Worm (Caenorhabditis elegans): ENCODE results near the gene srh-178.

srh-178 gene

ce11 chrV:18480231-18480630 is at the start of gene srh-178:
Gene srh-178 (minus strand): TSS chrV:18480331.
- no peak for TF ChIP-seq bed-3 (GFP tag; optimal IDR thresholded peaks at IDR 0.05)
- TF ChIP-seq ham-2 (GFP tag; optimal IDR thresholded peaks at IDR 0.05): no peak
- no peak for TF ChIP-seq flh-1 (GFP tag; optimal IDR thresholded peaks at IDR 0.05)
- no peak for TF ChIP-seq nhr-12 (tag; optimal IDR thresholded peaks at IDR 0.05)
- TF ChIP-seq unc-39 (tag; optimal IDR thresholded peaks at IDR 0.05): no peak
- TF ChIP-seq lin-32 (GFP tag; optimal IDR thresholded peaks at IDR 0.05): no peak
- TF ChIP-seq mab-5 (tag; optimal IDR thresholded peaks at IDR 0.05): no peak
- no peak for TF ChIP-seq ceh-39 (tag; optimal IDR thresholded peaks at IDR 0.05)
- no peak for TF ChIP-seq snpc-4 (tag; optimal IDR thresholded peaks at IDR 0.05)
- TF ChIP-seq sem-2 (GFP tag; optimal IDR thresholded peaks at IDR 0.05): no peak
- TF ChIP-seq ceh-83 (GFP tag; optimal IDR thresholded peaks at IDR 0.05): no peak
- no peak for TF ChIP-seq ces-1 (GFP tag; optimal IDR thresholded peaks at IDR 0.05)
- no peak for TF ChIP-seq unc-62 (GFP tag; optimal IDR thresholded peaks at IDR 0.05)
- TF ChIP-seq drap-1 (GFP tag; optimal IDR thresholded peaks at IDR 0.05): no peak
- TF ChIP-seq elt-1 (tag; optimal IDR thresholded peaks at IDR 0.05; ENCODE audit: borderline replicate concordance, insufficient read depth): no peak

- TF ChIP-seq unc-120 (tag; optimal IDR thresholded peaks at IDR 0.05; ENCODE audit: poor library complexity, severe bottlenecking): no peak
- TF ChIP-seq lin-32 (GFP tag; optimal IDR thresholded peaks at IDR 0.05): no peak
- TF ChIP-seq M03D4.4 (tag; optimal IDR thresholded peaks at IDR 0.05): no peak
Observed at ce11 chrV:18524460-18524859, 44.3 kb upstream of the srh-178 start, which contains the start of gene hmit-1.2. Gene hmit-1.2 (plus strand): TSS chrV:18524760.

DNA sequence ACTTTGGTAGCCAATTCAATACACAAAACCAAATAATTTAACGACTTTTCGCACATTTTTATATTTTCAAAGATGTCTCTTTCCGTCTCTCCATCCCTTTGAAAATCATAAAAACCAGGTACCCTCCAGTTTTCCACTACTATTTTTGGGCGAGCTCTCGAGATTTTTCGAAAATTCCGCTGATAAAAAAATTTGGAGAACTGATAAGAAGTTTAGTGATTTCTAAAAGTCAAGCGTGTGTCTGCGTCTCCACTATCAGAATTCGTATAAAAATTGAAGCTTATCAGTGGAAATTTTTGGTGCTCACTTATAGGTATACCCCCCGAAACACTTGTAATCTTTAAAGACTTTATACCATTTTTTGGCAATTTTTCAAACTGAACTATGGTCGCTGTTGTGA is 36.4 kb upstream of the srh-178 start, which contains the start of gene hmit-1.1:
hmit-1.1 (plus strand) TSS at position 294 of the 400 bp plus-strand sequence.
- no peak for TF ChIP-seq nhr-12 (tag; optimal IDR thresholded peaks at IDR 0.05)
- TF ChIP-seq ceh-83 (GFP tag; optimal IDR thresholded peaks at IDR 0.05): no peak
- TF ChIP-seq nhr-2 (tag; optimal IDR thresholded peaks at IDR 0.05): no peak
- TF ChIP-seq ces-1 (GFP tag; optimal IDR thresholded peaks at IDR 0.05): no peak
- TF ChIP-seq zip-8 (tag; optimal IDR thresholded peaks at IDR 0.05): no peak
- no peak for TF ChIP-seq elt-1 (tag; optimal IDR thresholded peaks at IDR 0.05; ENCODE audit: borderline replicate concordance, insufficient read depth)
- no peak for TF ChIP-seq unc-39 (tag; optimal IDR thresholded peaks at IDR 0.05)
- no peak for TF ChIP-seq unc-62 (GFP tag; optimal IDR thresholded peaks at IDR 0.05)
- TF ChIP-seq mls-2 (tag; optimal IDR thresholded peaks at IDR 0.05): no peak
- no peak for TF ChIP-seq snpc-4 (tag; optimal IDR thresholded peaks at IDR 0.05)
- no peak for TF ChIP-seq cnd-1 (tag; optimal IDR thresholded peaks at IDR 0.05)
- no peak for TF ChIP-seq M03D4.4 (tag; optimal IDR thresholded peaks at IDR 0.05)
- TF ChIP-seq drap-1 (GFP tag; optimal IDR thresholded peaks at IDR 0.05): no peak
- TF ChIP-seq flh-1 (GFP tag; optimal IDR thresholded peaks at IDR 0.05): no peak
- TF ChIP-seq ham-2 (GFP tag; optimal IDR thresholded peaks at IDR 0.05): no peak
- no peak for TF ChIP-seq unc-120 (tag; optimal IDR thresholded peaks at IDR 0.05; ENCODE audit: poor library complexity, severe bottlenecking)
- TF ChIP-seq nhr-28 (tag; optimal IDR thresholded peaks at IDR 0.05): no peak
- TF ChIP-seq mab-5 (tag; optimal IDR thresholded peaks at IDR 0.05): no peak
- no peak for TF ChIP-seq hlh-1 (tag; optimal IDR thresholded peaks at IDR 0.05)
- no peak for TF ChIP-seq nhr-76 (tag; optimal IDR thresholded peaks at IDR 0.05)

DNA sequence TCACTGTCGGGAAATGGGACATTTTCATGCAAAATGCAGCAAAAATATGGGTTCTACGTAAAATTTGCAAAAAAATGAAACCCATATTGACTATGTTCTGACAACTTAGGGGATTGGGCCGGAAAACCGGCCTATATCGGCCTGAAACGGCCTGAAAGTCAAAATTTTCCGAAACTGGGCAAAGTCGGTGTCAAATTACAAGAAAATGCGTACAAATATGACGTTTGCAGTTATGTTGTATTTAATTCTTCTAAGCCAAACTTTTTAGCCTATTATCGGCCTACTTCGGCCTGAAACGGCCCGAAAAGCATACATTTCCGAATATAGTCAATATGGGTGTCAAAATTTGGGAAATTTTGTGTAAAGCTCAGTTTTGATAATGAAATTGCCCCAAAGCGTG is 31.7 kb upstream of the srh-178 start:
- TF ChIP-seq elt-1 (tag; optimal IDR thresholded peaks at IDR 0.05; ENCODE audit: borderline replicate concordance, insufficient read depth): no peak
- peak; percentile 85 for TF ChIP-seq unc-39 (tag; optimal IDR thresholded peaks at IDR 0.05)

- TF ChIP-seq nhr-28 (tag; optimal IDR thresholded peaks at IDR 0.05) (no peak), mep-1 (tag; optimal IDR thresholded peaks at IDR 0.05) (no peak), sem-2 (GFP tag; optimal IDR thresholded peaks at IDR 0.05) (no peak)
Observed at ce11 chrV:18508564-18508963, 28.4 kb upstream of the srh-178 start, which contains the start of gene Y51A2D.1. Gene Y51A2D.1 (plus strand): TSS chrV:18508864.

- TF ChIP-seq elt-3 (tag; optimal IDR thresholded peaks at IDR 0.05) (no peak), ces-1 (GFP tag; optimal IDR thresholded peaks at IDR 0.05) (no peak), mep-1 (tag; optimal IDR thresholded peaks at IDR 0.05) (no peak), zip-8 (tag; optimal IDR thresholded peaks at IDR 0.05) (no peak), elt-1 (tag; optimal IDR thresholded peaks at IDR 0.05; ENCODE audit: borderline replicate concordance, insufficient read depth) (no peak), mls-2 (tag; optimal IDR thresholded peaks at IDR 0.05) (no peak), nhr-2 (tag; optimal IDR thresholded peaks at IDR 0.05) (no peak), nhr-237 (tag; optimal IDR thresholded peaks at IDR 0.05) (no peak), blmp-1 (tag; optimal IDR thresholded peaks at IDR 0.05) (no peak), nhr-76 (tag; optimal IDR thresholded peaks at IDR 0.05) (no peak), sptf-1 (tag; optimal IDR thresholded peaks at IDR 0.05) (no peak), mab-5 (tag; optimal IDR thresholded peaks at IDR 0.05) (no peak)
Observed at ce11 chrV:18506772-18507171, 26.6 kb upstream of the srh-178 start.
